Fruit fly (Drosophila melanogaster) whole organism, embryonic: ENCODE results near the gene eas.

Experiments
- B-H2 ChIP-seq: fragments of 200-800 bp; sonication (Bioruptor generic); optimal IDR thresholded peaks from 2 replicates; lab custom pipeline; 2018; ENCODE audit warnings: missing biosample characterization, mild to moderate bottlenecking, missing genetic modification characterization
- CG10209 ChIP-seq: fragments of 200-800 bp; sonication (Bioruptor generic); optimal IDR thresholded peaks from 3 replicates; lab custom pipeline; 2017; ENCODE audit warnings: missing biosample characterization, mild to moderate bottlenecking, missing genetic modification characterization, missing genetic modification reagents
- CG10366 ChIP-seq: fragments of 200-800 bp; sonication (Bioruptor generic); IDR thresholded peaks from 2 replicates; pipeline ENCODE4 v1.3.6; 2022; ENCODE audit warnings: missing biosample characterization, missing genetic modification characterization
- CG13894 ChIP-seq: fragments of 200-800 bp; sonication (Bioruptor generic); optimal IDR thresholded peaks from 3 replicates; lab custom pipeline; 2018; ENCODE audit warnings: missing biosample characterization, mild to moderate bottlenecking, missing genetic modification characterization, moderate library complexity
- CG16863 ChIP-seq: fragments of 200-800 bp; sonication (Bioruptor generic); optimal IDR thresholded peaks from 3 replicates; lab custom pipeline; 2016; ENCODE audit warnings: missing biosample characterization, missing genetic modification characterization
- CG18262 ChIP-seq: fragments of 200-800 bp; optimal IDR thresholded peaks from 3 replicates; lab custom pipeline; 2019; ENCODE audit warnings: missing biosample characterization, mild to moderate bottlenecking, missing genetic modification characterization, moderate library complexity
- CG18599 ChIP-seq: fragments of 200-800 bp; sonication (Bioruptor generic); optimal IDR thresholded peaks from 3 replicates; lab custom pipeline; 2017; ENCODE audit warnings: missing biosample characterization, missing genetic modification characterization, mild to moderate bottlenecking, moderate library complexity, missing genetic modification reagents
- CG18619 ChIP-seq: fragments of 200-800 bp; sonication (Bioruptor generic); optimal IDR thresholded peaks from 3 replicates; lab custom pipeline; 2017; ENCODE audit warnings: missing biosample characterization, mild to moderate bottlenecking, missing genetic modification characterization
- CG2116 ChIP-seq: fragments of 200-800 bp; sonication (Bioruptor generic); optimal IDR thresholded peaks from 3 replicates; lab custom pipeline; 2018; ENCODE audit warnings: missing biosample characterization, mild to moderate bottlenecking, missing genetic modification characterization
- CG2199 ChIP-seq: fragments of 200-800 bp; sonication (Bioruptor generic); IDR thresholded peaks from 3 replicates; pipeline ENCODE4 v1.3.6; 2022; ENCODE audit warnings: missing biosample characterization, missing genetic modification characterization
- CG3163 ChIP-seq: fragments of 200-800 bp; sonication (Bioruptor generic); optimal IDR thresholded peaks from 3 replicates; lab custom pipeline; 2016; ENCODE audit warnings: missing biosample characterization, missing genetic modification characterization
- CG32532 ChIP-seq: fragments of 200-800 bp; sonication (Bioruptor generic); IDR thresholded peaks from 2 replicates; pipeline ENCODE4 v1.3.6; 2022; ENCODE audit warnings: missing biosample characterization, missing genetic modification characterization
- CG32772 ChIP-seq: fragments of 200-800 bp; sonication (Bioruptor generic); IDR thresholded peaks from 2 replicates; pipeline ENCODE4 v1.3.6; 2022; ENCODE audit warnings: missing biosample characterization, missing genetic modification characterization
- CG3847 ChIP-seq: fragments of 200-800 bp; sonication (Bioruptor generic); IDR thresholded peaks from 2 replicates; pipeline ENCODE4 v1.3.6; 2022; ENCODE audit warnings: missing biosample characterization, missing genetic modification characterization
- CG6254 ChIP-seq: fragments of 200-800 bp; sonication (Bioruptor generic); optimal IDR thresholded peaks from 3 replicates; lab custom pipeline; 2017; ENCODE audit warnings: mild to moderate bottlenecking, missing biosample characterization, missing genetic modification reagents, missing genetic modification characterization
- CG7357 ChIP-seq: fragments of 200-800 bp; sonication (Bioruptor generic); IDR thresholded peaks from 3 replicates; pipeline ENCODE4 v1.3.6; 2022; ENCODE audit warnings: missing biosample characterization, missing genetic modification characterization
- CG7987 ChIP-seq: fragments of 200-800 bp; sonication (Bioruptor generic); optimal IDR thresholded peaks from 2 replicates; lab custom pipeline; 2018; ENCODE audit warnings: missing biosample characterization, mild to moderate bottlenecking, missing genetic modification characterization, moderate library complexity
- CHES-1-like ChIP-seq: fragments of 200-800 bp; sonication (Bioruptor generic); optimal IDR thresholded peaks from 2 replicates; lab custom pipeline; 2016; ENCODE audit warnings: missing biosample characterization, missing genetic modification characterization
- Chrac-16 ChIP-seq: fragments of 200-800 bp; sonication (Bioruptor generic); optimal IDR thresholded peaks from 3 replicates; lab custom pipeline; 2016; ENCODE audit warnings: missing biosample characterization, missing genetic modification characterization
- CkIIα-i1 ChIP-seq: fragments of 200-800 bp; sonication (Bioruptor generic); IDR thresholded peaks from 2 replicates; pipeline ENCODE4 v1.3.6; 2022; ENCODE audit warnings: missing biosample characterization, missing genetic modification characterization
- Dip2 ChIP-seq: fragments of 200-800 bp; sonication (Bioruptor generic); IDR thresholded peaks from 2 replicates; pipeline ENCODE4 v1.3.6; 2022; ENCODE audit warnings: missing biosample characterization, missing genetic modification characterization
- Dp ChIP-seq: fragments of 200-800 bp; sonication (Bioruptor generic); optimal IDR thresholded peaks from 2 replicates; lab custom pipeline; 2018; ENCODE audit warnings: missing biosample characterization, mild to moderate bottlenecking, missing genetic modification characterization, moderate library complexity
- Ets65A ChIP-seq: fragments of 200-800 bp; sonication (Bioruptor generic); peaks from one replicate; lab custom pipeline; 2016; ENCODE audit warnings: missing biosample characterization, missing genetic modification characterization
- Fer3 ChIP-seq: fragments of 200-800 bp; sonication (Bioruptor generic); optimal IDR thresholded peaks from 2 replicates; lab custom pipeline; 2018; ENCODE audit warnings: missing biosample characterization, mild to moderate bottlenecking, missing genetic modification characterization, moderate library complexity
- Gug ChIP-seq: fragments of 200-800 bp; sonication (Bioruptor generic); IDR thresholded peaks from 4 replicates; pipeline ENCODE4 v1.3.6; 2022; ENCODE audit warnings: missing biosample characterization, missing genetic modification characterization
- MBD-R2 ChIP-seq: fragments of 200-800 bp; sonication (Bioruptor generic); IDR thresholded peaks from 2 replicates; pipeline ENCODE4 v1.3.6; 2022; ENCODE audit warnings: missing biosample characterization, missing genetic modification characterization
- Scr ChIP-seq: fragments of 200-800 bp; sonication (Bioruptor generic); IDR thresholded peaks from 2 replicates; pipeline ENCODE4 v1.3.6; 2022; ENCODE audit warnings: missing biosample characterization, missing genetic modification characterization; ENCODE audit not compliant: partially characterized antibody
- Stat92E ChIP-seq, 3 experiments: fragments of >200 bp in 2 of 3; fragments of 200-800 bp in 1 of 3; sonication (Bioruptor generic) in 1 of 3; optimal IDR thresholded peaks; 2 replicates each; lab custom pipeline; 2017 to 2019; ENCODE audit warnings: missing biosample characterization in 3 of 3, missing genetic modification characterization in 3 of 3, mild to moderate bottlenecking in 1 of 3, moderate library complexity in 1 of 3
- fd96Cb ChIP-seq: fragments of 200-800 bp; sonication (Bioruptor generic); optimal IDR thresholded peaks from 2 replicates; lab custom pipeline; 2018; ENCODE audit warnings: missing biosample characterization, mild to moderate bottlenecking, missing genetic modification characterization, moderate library complexity
- gsb ChIP-seq: fragments of 200-800 bp; sonication (Bioruptor generic); IDR thresholded peaks from 2 replicates; pipeline ENCODE4 v1.3.6; 2022; ENCODE audit warnings: missing biosample characterization, missing genetic modification characterization
- hbn ChIP-seq: fragments of 200-800 bp; sonication (Bioruptor generic); IDR thresholded peaks from 2 replicates; pipeline ENCODE4 v1.3.6; 2022; ENCODE audit warnings: missing biosample characterization, missing genetic modification characterization; ENCODE audit not compliant: partially characterized antibody
- hkb ChIP-seq, 2 experiments: fragments of 200-800 bp in 1 of 2; fragments of >200 bp in 1 of 2; sonication (Bioruptor generic) in 1 of 2; IDR thresholded peaks in 1 of 2; optimal IDR thresholded peaks in 1 of 2; 2 replicates each; pipeline versions ENCODE4 v1.3.6 to Lab custom; 2017 to 2022; ENCODE audit warnings: missing biosample characterization in 1 of 2, missing genetic modification characterization in 1 of 2
- insv ChIP-seq, 2 experiments: fragments of 200-800 bp; sonication (Bioruptor generic); optimal IDR thresholded peaks; 3 replicates each; lab custom pipeline; 2016 to 2018; ENCODE audit warnings: missing biosample characterization in 2 of 2, missing genetic modification characterization in 2 of 2
- lab ChIP-seq: fragments of 200-800 bp; sonication (Bioruptor generic); optimal IDR thresholded peaks from 3 replicates; lab custom pipeline; 2017; ENCODE audit warnings: missing biosample characterization, missing genetic modification characterization, mild to moderate bottlenecking, moderate library complexity, missing genetic modification reagents
- mam ChIP-seq: fragments of 200-800 bp; sonication (Bioruptor generic); optimal IDR thresholded peaks from 3 replicates; lab custom pipeline; 2016; ENCODE audit warnings: missing biosample characterization, missing genetic modification characterization
- mld ChIP-seq: fragments of 200-800 bp; sonication (Bioruptor generic); IDR thresholded peaks from 3 replicates; pipeline ENCODE4 v1.3.6; 2022; ENCODE audit warnings: missing biosample characterization, missing genetic modification characterization; ENCODE audit not compliant: partially characterized antibody
- p53 ChIP-seq: fragments of 200-800 bp; sonication (Bioruptor generic); optimal IDR thresholded peaks from 2 replicates; lab custom pipeline; 2016; ENCODE audit warnings: missing biosample characterization, missing genetic modification characterization
- phol ChIP-seq: fragments of 200-800 bp; sonication (Bioruptor generic); optimal IDR thresholded peaks from 3 replicates; lab custom pipeline; 2018; ENCODE audit warnings: missing biosample characterization, mild to moderate bottlenecking, missing genetic modification characterization, moderate library complexity
- psq ChIP-seq: fragments of 200-800 bp; sonication (Bioruptor generic); optimal IDR thresholded peaks from 2 replicates; lab custom pipeline; 2017; ENCODE audit warnings: missing biosample characterization, missing genetic modification characterization
- ranshi ChIP-seq: fragments of 200-800 bp; sonication (Bioruptor generic); IDR thresholded peaks from 2 replicates; pipeline ENCODE4 v1.3.6; 2022; ENCODE audit warnings: missing biosample characterization, missing genetic modification characterization
- scrt ChIP-seq: fragments of 200-800 bp; sonication (Bioruptor generic); optimal IDR thresholded peaks from 2 replicates; lab custom pipeline; 2018; ENCODE audit warnings: missing biosample characterization, mild to moderate bottlenecking, missing genetic modification characterization, moderate library complexity
- seq ChIP-seq: fragments of 200-800 bp; sonication (Bioruptor generic); IDR thresholded peaks from 2 replicates; pipeline ENCODE4 v1.3.6; 2022; ENCODE audit warnings: missing biosample characterization, missing genetic modification characterization
- slbo ChIP-seq: fragments of 200-800 bp; sonication (Bioruptor generic); IDR thresholded peaks from 2 replicates; pipeline ENCODE4 v1.3.6; 2022; ENCODE audit warnings: missing biosample characterization, missing genetic modification characterization
- slou ChIP-seq: fragments of 200-800 bp; sonication (Bioruptor generic); optimal IDR thresholded peaks from 3 replicates; lab custom pipeline; 2016; ENCODE audit warnings: missing biosample characterization, missing genetic modification characterization
- tio ChIP-seq: fragments of 200-800 bp; sonication (Bioruptor generic); optimal IDR thresholded peaks from 2 replicates; lab custom pipeline; 2017; ENCODE audit warnings: missing biosample characterization, missing genetic modification characterization, inconsistent platforms
- unc-4 ChIP-seq: fragments of 200-800 bp; sonication (Bioruptor generic); IDR thresholded peaks from 2 replicates; pipeline ENCODE4 v1.3.6; 2022; ENCODE audit warnings: missing biosample characterization, missing genetic modification characterization; ENCODE audit not compliant: partially characterized antibody
- zen2 ChIP-seq: fragments of 200-800 bp; sonication (Bioruptor generic); IDR thresholded peaks from 3 replicates; pipeline ENCODE4 v1.3.6; 2022; ENCODE audit warnings: missing biosample characterization, missing genetic modification characterization; ENCODE audit not compliant: partially characterized antibody
- zf30C ChIP-seq: fragments of 200-800 bp; sonication (Bioruptor generic); optimal IDR thresholded peaks from 3 replicates; lab custom pipeline; 2018; ENCODE audit warnings: missing biosample characterization, mild to moderate bottlenecking, missing genetic modification characterization

The eas gene

dm6 chrX:16286083-16286666 lies 8.0 kb downstream of the eas start, which contains the start of gene UQCR-14 (continued):
- TF ChIP-seq CG3847 (GFP tag; lab: Robert Waterston, UW): peak; percentile 53
- TF ChIP-seq CG32532 (GFP tag; lab: Robert Waterston, UW): peak; percentile 53
- peak; percentile 99 for TF ChIP-seq CG2116 (GFP tag; lab: Kevin White, UChicago)
- TF ChIP-seq lab (GFP tag; lab: Kevin White, UChicago): no peak
- TF ChIP-seq hkb (optimal IDR thresholded peaks at IDR 0.05; lab: Kevin White, UChicago): no peak
- peak; percentile 18; the same call in 1 of the 2 replicates for TF ChIP-seq hkb (GFP tag; IDR thresholded peaks at IDR 0.05; lab: Robert Waterston, UW)
- TF ChIP-seq CG10366: peak; percentile 17; the same call in 1 of the 2 replicates
- TF ChIP-seq Scr (GFP tag; lab: Robert Waterston, UW): peak; percentile 95
- peak; percentile 94 for TF ChIP-seq mld (GFP tag; lab: Robert Waterston, UW)
- no peak for TF ChIP-seq CG7357 (GFP tag; lab: Robert Waterston, UW)
- TF ChIP-seq zf30C (GFP tag; lab: Kevin White, UChicago): peak; percentile 40
- TF ChIP-seq Dip2 (GFP tag; lab: Robert Waterston, UW): no peak
- peak; percentile 91; the same call in 2 of the 3 replicates for TF ChIP-seq zen2 (GFP tag; lab: Robert Waterston, UW)
- peak; percentile 98 for TF ChIP-seq unc-4 (GFP tag; lab: Robert Waterston, UW)
- peak; percentile 18 for TF ChIP-seq CG18599
- peak; percentile 19 for TF ChIP-seq CG10209
- no peak for TF ChIP-seq psq
- TF ChIP-seq Gug (GFP tag; lab: Robert Waterston, UW): peak; percentile 13; the same call in 1 of the 4 replicates
- peak; percentile 53 for TF ChIP-seq CG13894 (tag; lab: Kevin White, UChicago)
- TF ChIP-seq Ets65A (GFP tag; lab: Kevin White, UChicago): peak; percentile 67
- TF ChIP-seq Dp (GFP tag; lab: Kevin White, UChicago): peak; percentile 59
- peak; percentile 97 for TF ChIP-seq hbn (GFP tag; lab: Robert Waterston, UW)
- TF ChIP-seq slou: peak; percentile 5
- TF ChIP-seq CG16863 (GFP tag; lab: Kevin White, UChicago): no peak
- no peak for TF ChIP-seq seq (GFP tag; lab: Robert Waterston, UW)
- TF ChIP-seq CG32772: no peak
- no peak for TF ChIP-seq Stat92E (GFP tag; optimal IDR thresholded peaks at IDR 0.05; lab: Kevin White, UChicago)
- no peak for TF ChIP-seq fd96Cb (tag; lab: Kevin White, UChicago)
- peak; percentile 9 for TF ChIP-seq Chrac-16 (GFP tag; lab: Kevin White, UChicago)
- TF ChIP-seq p53 (GFP tag; lab: Kevin White, UChicago): no peak
- no peak for TF ChIP-seq CG18619 (GFP tag; lab: Kevin White, UChicago)
- TF ChIP-seq CkIIα-i1 (GFP tag; lab: Robert Waterston, UW): no peak
- TF ChIP-seq CG6254 (GFP tag; lab: Kevin White, UChicago): peak; percentile 6
- peak; percentile 21; the same call in 1 of the 3 replicates for TF ChIP-seq CG2199 (GFP tag; lab: Robert Waterston, UW)
- peak; percentile 86 for TF ChIP-seq MBD-R2
- no peak for TF ChIP-seq gsb (GFP tag; lab: Robert Waterston, UW)
- TF ChIP-seq CHES-1-like (GFP tag; lab: Kevin White, UChicago): peak; percentile 28
- peak in 1 of 2 experiments; percentile 2 for TF ChIP-seq insv (GFP tag; optimal IDR thresholded peaks at IDR 0.05; lab: Kevin White, UChicago)
- no peak for TF ChIP-seq tio (GFP tag; lab: Kevin White, UChicago)
- TF ChIP-seq B-H2 (GFP tag; lab: Kevin White, UChicago): peak; percentile 66
- TF ChIP-seq CG3163 (GFP tag; lab: Kevin White, UChicago): peak; percentile 2
- TF ChIP-seq Fer3: peak; percentile 24
- TF ChIP-seq scrt (GFP tag; lab: Kevin White, UChicago): no peak
- peak; percentile 39 for TF ChIP-seq phol
- peak; percentile 3 for TF ChIP-seq CG7987
- peak; percentile 43 for TF ChIP-seq mam
- peak; percentile 45; the same call in 1 of the 2 replicates for TF ChIP-seq slbo (GFP tag; lab: Robert Waterston, UW)
- TF ChIP-seq CG18262 (tag; lab: Kevin White, UChicago): peak; percentile 19
- 0 out of 2 replicates have a peak, but pooled peaks have one; percentile 27 for TF ChIP-seq ranshi (GFP tag; lab: Robert Waterston, UW)
